Worm (Caenorhabditis elegans): Measurements from ENCODE around the gene F42A10.9.

ce11 chrIII:6215943-6216342, 51.6 kb downstream of the F42A10.9 start:
- TF ChIP-seq dao-5 (tag; optimal IDR thresholded peaks at IDR 0.05) (no peak), him-1 (tag; optimal IDR thresholded peaks at IDR 0.05) (no peak)
